Worm (Caenorhabditis elegans) whole organism, early embryonic: ENCODE results near the gene srh-266.

Source experiments
- B0310.2 ChIP-seq: sonication (generic microtip); optimal IDR thresholded peaks from 2 replicates; lab custom pipeline; 2016; ENCODE audit warnings: mild to moderate bottlenecking, missing genetic modification characterization, missing compliant biosample characterization
- ama-1 ChIP-seq: fragments of 150-350 bp; optimal IDR thresholded peaks from 2 replicates; lab custom pipeline; 2014
- ceh-36 ChIP-seq: sonication (generic microtip); optimal IDR thresholded peaks from 2 replicates; lab custom pipeline; 2016; ENCODE audit warnings: missing genetic modification characterization, inconsistent platforms, missing compliant biosample characterization
- sea-1 ChIP-seq: fragments of 200-800 bp; sonication (Bioruptor generic); conservative IDR thresholded peaks from 2 replicates; pipeline ENCODE4 v1.3.6; 2022; ENCODE audit warnings: missing genetic modification characterization, missing compliant biosample characterization

DNA sequence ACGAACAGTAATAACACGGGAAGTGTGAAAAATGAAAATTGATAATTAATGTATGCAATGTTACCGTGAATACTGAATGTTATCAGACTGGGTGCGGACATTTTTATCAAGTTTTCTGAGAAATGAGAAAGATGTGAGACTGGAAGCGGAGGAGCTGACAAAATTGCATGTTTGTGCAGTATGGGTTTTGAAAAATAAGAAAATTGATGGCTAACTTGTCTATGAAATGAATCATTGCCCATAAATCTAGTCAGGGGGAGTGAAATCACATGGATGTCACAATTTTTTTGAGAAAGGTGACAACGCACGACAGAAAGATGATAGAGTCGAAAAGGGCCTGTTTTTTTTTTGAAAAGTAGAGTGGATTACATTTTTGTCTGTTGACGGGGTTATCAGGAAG is 6.7 kb downstream of the srh-266 start, which contains the start of gene sru-24:
- no peak for TF ChIP-seq sea-1 (GFP tag; lab: Robert Waterston, UW)
- TF ChIP-seq B0310.2 (tag; lab: Kevin White, UChicago) = no peak
- no peak for TF ChIP-seq ceh-36 (tag; lab: Kevin White, UChicago)
- no peak for TF ChIP-seq ama-1 (lab: Kevin White, UChicago)
